Fruit fly (Drosophila melanogaster): Measurements from ENCODE around the gene Plc21C.

DNA sequence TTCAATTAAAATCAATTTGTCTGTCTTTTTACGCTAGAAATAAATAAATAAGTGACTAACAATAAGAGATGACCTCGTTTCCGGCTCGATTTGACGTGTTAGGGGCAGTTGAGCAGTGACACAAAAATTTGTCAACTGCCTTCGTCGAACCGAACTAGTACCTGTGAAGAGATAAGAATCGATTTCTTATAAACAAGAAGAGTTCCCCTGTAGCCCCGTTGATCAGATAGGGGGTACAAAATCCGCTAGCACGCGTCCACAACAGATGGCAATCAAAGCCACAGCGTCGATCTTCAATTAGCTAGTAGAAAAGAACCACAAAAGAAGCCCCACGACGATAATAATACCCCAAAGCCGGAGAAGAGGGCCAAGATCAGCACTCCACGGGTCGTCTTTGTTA is 66.0 kb downstream of the Plc21C start:
- no peak for TF ChIP-seq Sin3A (optimal IDR thresholded peaks at IDR 0.05)
- TF ChIP-seq psq (optimal IDR thresholded peaks at IDR 0.05) = no peak
- no peak for TF ChIP-seq ttk (optimal IDR thresholded peaks at IDR 0.05)
